Worm (Caenorhabditis elegans) whole organism, L4/young adult: ENCODE results near the gene lec-8.

ENCODE experiments used
- dao-5 ChIP-seq: sonication (generic microtip); optimal IDR thresholded peaks from 2 replicates; lab custom pipeline; 2016; ENCODE audit warnings: missing genotype, missing genetic modification characterization, moderate library complexity, missing compliant biosample characterization
- him-1 ChIP-seq: sonication (generic microtip); optimal IDR thresholded peaks from 2 replicates; lab custom pipeline; 2016; ENCODE audit warnings: missing genotype, missing genetic modification reagents, missing genetic modification characterization, missing compliant biosample characterization

DNA sequence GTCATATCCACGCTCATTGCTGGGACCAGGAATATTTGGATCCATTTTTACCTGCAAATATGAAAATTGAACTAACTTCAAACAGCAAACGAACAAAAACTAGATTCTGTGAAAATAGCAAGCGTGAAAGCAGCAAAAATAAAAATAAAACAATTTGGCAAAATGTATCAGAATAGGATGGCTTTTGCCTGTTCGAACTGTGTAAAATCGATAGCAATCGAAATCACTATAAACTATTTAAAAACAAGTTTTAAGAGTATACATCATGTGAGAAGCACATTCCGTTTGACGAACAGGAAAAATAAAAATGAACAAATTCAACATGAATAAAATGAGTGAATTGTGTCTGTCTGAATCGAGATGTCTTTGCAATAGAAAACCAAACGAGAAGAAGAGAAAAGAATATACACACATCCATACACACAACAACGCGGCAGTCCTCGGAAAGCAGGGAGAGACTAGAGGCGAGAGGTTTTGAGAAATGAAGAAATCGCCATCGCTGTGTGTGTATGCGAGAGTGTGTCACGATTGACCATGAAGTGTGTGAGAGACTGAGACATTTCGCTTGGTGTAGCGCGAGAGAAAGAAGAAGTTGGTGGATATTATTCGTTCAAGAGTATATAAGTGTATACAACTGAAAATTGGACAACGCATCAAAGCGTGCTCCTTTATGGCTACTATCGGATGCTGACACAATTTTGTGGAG, 49.2 kb downstream of the lec-8 start, which contains the start of gene phf-34:
- TF ChIP-seq him-1 (tag; lab: Kevin White, UChicago) (no peak), dao-5 (tag; lab: Kevin White, UChicago) (no peak)
